Worm (Caenorhabditis elegans): ENCODE data around the gene tbc-17.

DNA sequence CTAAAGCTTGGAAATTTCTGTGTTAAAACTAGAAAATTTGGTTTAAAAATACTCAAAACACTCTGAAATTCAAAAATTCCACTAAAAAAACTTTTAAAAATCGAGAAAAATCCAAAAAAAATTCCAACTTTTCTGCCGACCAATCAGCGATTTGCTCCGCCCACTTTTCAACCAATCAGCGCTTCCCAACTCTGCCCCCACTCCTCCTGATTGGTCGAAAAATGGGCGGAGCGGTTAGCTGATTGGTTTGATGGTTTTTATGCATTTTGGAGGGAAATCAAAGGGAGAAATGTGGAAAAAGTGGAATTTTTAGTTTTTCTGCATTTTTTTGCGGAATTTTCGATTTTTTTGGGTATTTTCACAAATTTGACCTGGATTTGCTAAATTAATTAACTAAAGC is 27.8 kb downstream of the tbc-17 start:
- TF ChIP-seq him-1 (tag; optimal IDR thresholded peaks at IDR 0.05) (no peak), W03F9.2 (tag; optimal IDR thresholded peaks at IDR 0.05) (no peak), dao-5 (tag; optimal IDR thresholded peaks at IDR 0.05) (no peak)
